Fruit fly (Drosophila melanogaster) whole organism, embryonic: Measurements from ENCODE around the gene mRpL35.

Experiments
- ATbp ChIP-seq: fragments of 200-800 bp; sonication (Bioruptor generic); optimal IDR thresholded peaks from 2 replicates; lab custom pipeline; 2017; ENCODE audit warnings: missing biosample characterization, mild to moderate bottlenecking, missing genetic modification characterization, missing genetic modification reagents
- Awh ChIP-seq: fragments of 200-800 bp; sonication (Bioruptor generic); IDR thresholded peaks from 2 replicates; pipeline ENCODE4, ENCODE4 v1.3.6; 2022; ENCODE audit warnings: missing biosample characterization, missing genetic modification characterization
- CG10147 ChIP-seq: fragments of 200-800 bp; sonication (Bioruptor generic); optimal IDR thresholded peaks from 2 replicates; lab custom pipeline; 2019; ENCODE audit warnings: missing biosample characterization, mild to moderate bottlenecking, missing genetic modification characterization, moderate library complexity
- CG10543 ChIP-seq: fragments of 200-800 bp; sonication (Bioruptor generic); optimal IDR thresholded peaks from 3 replicates; lab custom pipeline; 2017; ENCODE audit warnings: missing biosample characterization, mild to moderate bottlenecking, missing genetic modification characterization, moderate library complexity
- CG11723 ChIP-seq: fragments of 200-800 bp; sonication (Bioruptor generic); optimal IDR thresholded peaks from 2 replicates; lab custom pipeline; 2017; ENCODE audit warnings: missing biosample characterization, mild to moderate bottlenecking, missing genetic modification characterization
- CG12219 ChIP-seq: fragments of 200-800 bp; sonication (Bioruptor generic); optimal IDR thresholded peaks from 3 replicates; lab custom pipeline; 2018; ENCODE audit warnings: missing biosample characterization, mild to moderate bottlenecking, missing genetic modification characterization
- CG13296 ChIP-seq: fragments of 200-800 bp; sonication (Bioruptor generic); optimal IDR thresholded peaks from 3 replicates; lab custom pipeline; 2018; ENCODE audit warnings: missing biosample characterization, mild to moderate bottlenecking, missing genetic modification characterization
- CG14860 ChIP-seq: fragments of 200-800 bp; sonication (Bioruptor generic); IDR thresholded peaks from 3 replicates; pipeline ENCODE4 v1.3.6; 2022; ENCODE audit warnings: missing biosample characterization, missing genetic modification characterization; ENCODE audit not compliant: partially characterized antibody
- CG15011 ChIP-seq: fragments of 200-800 bp; sonication (Bioruptor generic); optimal IDR thresholded peaks from 3 replicates; lab custom pipeline; 2018; ENCODE audit warnings: missing biosample characterization, mild to moderate bottlenecking, missing genetic modification characterization
- CG15269 ChIP-seq: fragments of 200-800 bp; sonication (Bioruptor generic); optimal IDR thresholded peaks from 2 replicates; lab custom pipeline; 2018; ENCODE audit warnings: missing biosample characterization, mild to moderate bottlenecking, missing genetic modification characterization, moderate library complexity
- CG1792 ChIP-seq: fragments of 200-800 bp; sonication (Bioruptor generic); optimal IDR thresholded peaks from 2 replicates; lab custom pipeline; 2016; ENCODE audit warnings: missing biosample characterization, missing genetic modification characterization
- CG18262 ChIP-seq: fragments of 200-800 bp; optimal IDR thresholded peaks from 3 replicates; lab custom pipeline; 2019; ENCODE audit warnings: missing biosample characterization, mild to moderate bottlenecking, missing genetic modification characterization, moderate library complexity
- CG2712 ChIP-seq: fragments of 200-800 bp; optimal IDR thresholded peaks from 3 replicates; lab custom pipeline; 2019; ENCODE audit warnings: missing biosample characterization, mild to moderate bottlenecking, missing genetic modification characterization, moderate library complexity
- CG3065 ChIP-seq: fragments of 200-800 bp; sonication (Bioruptor generic); optimal IDR thresholded peaks from 2 replicates; lab custom pipeline; 2016; ENCODE audit warnings: missing biosample characterization, missing genetic modification characterization
- CG31365 ChIP-seq: fragments of 200-800 bp; sonication (Bioruptor generic); optimal IDR thresholded peaks from 2 replicates; lab custom pipeline; 2018; ENCODE audit warnings: missing biosample characterization, mild to moderate bottlenecking, missing genetic modification characterization
- CG3847 ChIP-seq: fragments of 200-800 bp; sonication (Bioruptor generic); IDR thresholded peaks from 2 replicates; pipeline ENCODE4 v1.3.6; 2022; ENCODE audit warnings: missing biosample characterization, missing genetic modification characterization
- CG4424 ChIP-seq: fragments of 200-800 bp; sonication (Bioruptor generic); optimal IDR thresholded peaks from 3 replicates; lab custom pipeline; 2016; ENCODE audit warnings: missing biosample characterization, missing genetic modification characterization
- CG5953 ChIP-seq: fragments of 200-800 bp; sonication (Bioruptor generic); IDR thresholded peaks from 2 replicates; pipeline ENCODE4 v1.3.6; 2022; ENCODE audit warnings: missing biosample characterization, missing genetic modification characterization
- CG7928 ChIP-seq: fragments of 200-800 bp; sonication (Bioruptor generic); optimal IDR thresholded peaks from 2 replicates; lab custom pipeline; 2017; ENCODE audit warnings: missing biosample characterization, mild to moderate bottlenecking, missing genetic modification characterization
- CG8281 ChIP-seq: fragments of 200-800 bp; sonication (Bioruptor generic); optimal IDR thresholded peaks from 2 replicates; lab custom pipeline; 2018; ENCODE audit warnings: missing biosample characterization, mild to moderate bottlenecking, missing genetic modification characterization, moderate library complexity
- CG8924 ChIP-seq: fragments of 200-800 bp; optimal IDR thresholded peaks from 3 replicates; lab custom pipeline; 2019; ENCODE audit warnings: missing biosample characterization, mild to moderate bottlenecking, missing genetic modification characterization, moderate library complexity
- CG9215 ChIP-seq: fragments of 200-800 bp; sonication (Bioruptor generic); IDR thresholded peaks from 2 replicates; pipeline ENCODE4 v1.3.6; 2022; ENCODE audit warnings: missing biosample characterization, missing genetic modification characterization
- CoRest ChIP-seq: fragments of 200-800 bp; sonication (Bioruptor generic); optimal IDR thresholded peaks from 3 replicates; lab custom pipeline; 2018; ENCODE audit warnings: missing biosample characterization, mild to moderate bottlenecking, missing genetic modification characterization, moderate library complexity
- Eip74EF ChIP-seq, 2 experiments: fragments of 200-800 bp in 1 of 2; fragments of >200 bp in 1 of 2; sonication (Bioruptor generic) in 1 of 2; optimal IDR thresholded peaks; 2 replicates each; lab custom pipeline; 2017 to 2019; ENCODE audit warnings: missing biosample characterization in 2 of 2, missing genetic modification characterization in 2 of 2, mild to moderate bottlenecking in 1 of 2, moderate library complexity in 1 of 2
- Elba2 ChIP-seq: fragments of 200-800 bp; sonication (Bioruptor generic); optimal IDR thresholded peaks from 3 replicates; lab custom pipeline; 2016; ENCODE audit warnings: missing biosample characterization, missing genetic modification characterization
- Ets65A ChIP-seq: fragments of 200-800 bp; sonication (Bioruptor generic); peaks from one replicate; lab custom pipeline; 2016; ENCODE audit warnings: missing biosample characterization, missing genetic modification characterization
- Ets97D ChIP-seq: fragments of 200-800 bp; sonication (Bioruptor generic); optimal IDR thresholded peaks from 3 replicates; lab custom pipeline; 2016; ENCODE audit warnings: missing biosample characterization, missing genetic modification characterization
- HLH4C ChIP-seq: fragments of 200-800 bp; sonication (Bioruptor generic); IDR thresholded peaks from 3 replicates; pipeline ENCODE4 v1.3.6; 2022; ENCODE audit warnings: missing biosample characterization, missing genetic modification characterization; ENCODE audit not compliant: partially characterized antibody
- Hand ChIP-seq: fragments of 200-800 bp; sonication (Bioruptor generic); optimal IDR thresholded peaks from 2 replicates; lab custom pipeline; 2017; ENCODE audit warnings: mild to moderate bottlenecking, missing biosample characterization, missing genetic modification reagents, missing genetic modification characterization
- Hr51 ChIP-seq, 2 experiments: fragments of 200-800 bp; sonication (Bioruptor generic); optimal IDR thresholded peaks; 2 replicates in 1 of 2; 3 replicates in 1 of 2; lab custom pipeline; 2016 to 2018; ENCODE audit warnings: missing biosample characterization in 2 of 2, missing genetic modification characterization in 2 of 2, mild to moderate bottlenecking in 1 of 2, moderate library complexity in 1 of 2
- Kr ChIP-seq: fragments of 200-800 bp; sonication (Bioruptor generic); optimal IDR thresholded peaks from 2 replicates; lab custom pipeline; 2017; ENCODE audit warnings: missing biosample characterization, mild to moderate bottlenecking, missing genetic modification characterization
- Lhr ChIP-seq: fragments of 200-800 bp; sonication (Bioruptor generic); optimal IDR thresholded peaks from 3 replicates; lab custom pipeline; 2017; ENCODE audit warnings: mild to moderate bottlenecking, missing biosample characterization, missing genetic modification reagents, missing genetic modification characterization
- Opbp ChIP-seq: fragments of 200-800 bp; sonication (Bioruptor generic); IDR thresholded peaks from 3 replicates; pipeline ENCODE4 v1.3.6; 2022; ENCODE audit warnings: missing biosample characterization, missing genetic modification characterization; ENCODE audit not compliant: partially characterized antibody
- PHDP ChIP-seq: fragments of 200-800 bp; sonication (Bioruptor generic); optimal IDR thresholded peaks from 3 replicates; lab custom pipeline; 2018; ENCODE audit warnings: missing biosample characterization, mild to moderate bottlenecking, missing genetic modification characterization, moderate library complexity
- TFAM ChIP-seq: fragments of 200-800 bp; sonication (Bioruptor generic); optimal IDR thresholded peaks from 2 replicates; lab custom pipeline; 2017; ENCODE audit warnings: missing biosample characterization, missing genetic modification characterization, inconsistent platforms
- Tbp ChIP-seq: fragments of >200 bp; optimal IDR thresholded peaks from 2 replicates; lab custom pipeline; 2018; ENCODE audit warnings: missing biosample characterization, missing genetic modification characterization
- aop ChIP-seq: fragments of 200-800 bp; sonication (Bioruptor generic); IDR thresholded peaks from 2 replicates; pipeline ENCODE4 v1.3.6; 2022; ENCODE audit warnings: missing biosample characterization, missing genetic modification characterization
- az2 ChIP-seq: fragments of 200-800 bp; sonication (Bioruptor generic); optimal IDR thresholded peaks from 3 replicates; lab custom pipeline; 2016; ENCODE audit warnings: missing biosample characterization, missing genetic modification characterization
- bcd ChIP-seq: fragments of 200-800 bp; sonication (Bioruptor generic); optimal IDR thresholded peaks from 2 replicates; lab custom pipeline; 2017; ENCODE audit warnings: missing biosample characterization, mild to moderate bottlenecking, missing genetic modification characterization
- bigmax ChIP-seq: fragments of 200-800 bp; sonication (Bioruptor generic); optimal IDR thresholded peaks from 2 replicates; lab custom pipeline; 2018; ENCODE audit warnings: missing biosample characterization, mild to moderate bottlenecking, missing genetic modification characterization
- br ChIP-seq: fragments of >200 bp; optimal IDR thresholded peaks from 2 replicates; lab custom pipeline; 2017
- crol ChIP-seq: fragments of 200-800 bp; sonication (Bioruptor generic); IDR thresholded peaks from 2 replicates; pipeline ENCODE4 v1.3.6; 2022; ENCODE audit warnings: missing biosample characterization, missing genetic modification characterization
- gsb ChIP-seq: fragments of 200-800 bp; sonication (Bioruptor generic); IDR thresholded peaks from 2 replicates; pipeline ENCODE4 v1.3.6; 2022; ENCODE audit warnings: missing biosample characterization, missing genetic modification characterization
- gt ChIP-seq: fragments of 200-800 bp; sonication (Bioruptor generic); IDR thresholded peaks from 2 replicates; pipeline ENCODE4 v1.3.6; 2022; ENCODE audit warnings: missing biosample characterization, missing genetic modification characterization
- insv ChIP-seq, 2 experiments: fragments of 200-800 bp; sonication (Bioruptor generic); optimal IDR thresholded peaks; 3 replicates each; lab custom pipeline; 2016 to 2018; ENCODE audit warnings: missing biosample characterization in 2 of 2, missing genetic modification characterization in 2 of 2
- pho ChIP-seq: fragments of 200-800 bp; sonication (Bioruptor generic); optimal IDR thresholded peaks from 2 replicates; lab custom pipeline; 2016; ENCODE audit warnings: missing biosample characterization, missing genetic modification characterization
- phol ChIP-seq: fragments of 200-800 bp; sonication (Bioruptor generic); optimal IDR thresholded peaks from 3 replicates; lab custom pipeline; 2018; ENCODE audit warnings: missing biosample characterization, mild to moderate bottlenecking, missing genetic modification characterization, moderate library complexity
- tap ChIP-seq: fragments of 200-800 bp; optimal IDR thresholded peaks from 3 replicates; lab custom pipeline; 2019; ENCODE audit warnings: missing biosample characterization, mild to moderate bottlenecking, missing genetic modification characterization, moderate library complexity
- tin ChIP-seq: fragments of 200-800 bp; sonication (Bioruptor generic); optimal IDR thresholded peaks from 3 replicates; lab custom pipeline; 2016; ENCODE audit warnings: missing biosample characterization, missing genetic modification characterization
- trem ChIP-seq: fragments of 200-800 bp; optimal IDR thresholded peaks from 3 replicates; lab custom pipeline; 2019; ENCODE audit warnings: missing biosample characterization, mild to moderate bottlenecking, missing genetic modification characterization, moderate library complexity

mRpL35 gene

DNA sequence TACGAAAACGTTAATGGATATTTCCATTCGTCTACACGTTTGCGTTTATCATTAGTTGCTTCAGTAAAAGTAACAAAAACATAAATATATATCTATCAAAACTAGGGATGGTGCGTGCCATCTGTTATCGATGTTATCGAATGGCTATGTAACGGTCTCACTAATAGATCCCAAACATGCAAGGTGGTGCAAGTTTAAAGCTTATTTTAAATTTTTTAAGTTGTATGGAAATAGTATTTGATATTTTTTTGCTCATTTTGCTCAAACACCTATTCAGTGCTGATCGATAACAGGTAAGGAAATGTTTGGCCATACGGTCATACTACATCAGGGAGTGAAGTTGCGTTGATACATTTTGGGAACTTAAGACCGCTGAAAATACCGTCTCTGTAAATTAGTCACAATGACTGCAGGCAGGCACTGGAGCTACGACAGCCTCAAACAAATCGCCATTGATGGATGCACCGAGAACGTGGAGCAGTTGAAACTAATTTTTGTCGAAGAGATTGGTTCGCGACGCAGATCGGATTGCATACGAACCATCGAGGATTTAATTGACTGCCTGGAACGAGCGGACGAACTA lies 10.9 kb downstream of the mRpL35 start, which contains the start of the genes CG45099, CG6015, pit and Fadd (continued):
- TF ChIP-seq TFAM (GFP tag; lab: Kevin White, UChicago) (no peak), insv (GFP tag; optimal IDR thresholded peaks at IDR 0.05; lab: Kevin White, UChicago) (peak in 1 of 2 experiments; percentile 17), crol (no peak), tap (tag; lab: Kevin White, UChicago) (no peak), Opbp (0 out of 3 replicates have a peak, but pooled peaks have one; percentile 45), CG8924 (tag; lab: Kevin White, UChicago) (peak; percentile 36), Hr51 (GFP tag; optimal IDR thresholded peaks at IDR 0.05; lab: Kevin White, UChicago) (no peak), bcd (GFP tag; lab: Kevin White, UChicago) (no peak), az2 (no peak), aop (GFP tag; lab: Robert Waterston, UW) (no peak), trem (tag; lab: Kevin White, UChicago) (peak; percentile 62), CG10147 (GFP tag; lab: Kevin White, UChicago) (no peak), ATbp (no peak), Elba2 (GFP tag; lab: Kevin White, UChicago) (no peak), HLH4C (peak; percentile 74), CG12219 (no peak), Awh (GFP tag; lab: Robert Waterston, UW) (no peak), CG18262 (tag; lab: Kevin White, UChicago) (no peak), Ets65A (peak; percentile 22), CoRest (tag; lab: Kevin White, UChicago) (no peak), Tbp (GFP tag; lab: Kevin White, UChicago) (no peak), CG3065 (no peak), CG14860 (GFP tag; lab: Robert Waterston, UW) (peak; percentile 65; the same call in 2 of the 3 replicates), CG13296 (GFP tag; lab: Kevin White, UChicago) (no peak), gt (GFP tag; lab: Robert Waterston, UW) (no peak), CG5953 (GFP tag; lab: Robert Waterston, UW) (no peak), br (lab: Kevin White, UChicago) (no peak), PHDP (tag; lab: Kevin White, UChicago) (no peak), Eip74EF (GFP tag; optimal IDR thresholded peaks at IDR 0.05; lab: Kevin White, UChicago) (no peak), Ets97D (GFP tag; lab: Kevin White, UChicago) (peak; percentile 63), CG11723 (no peak), tin (GFP tag; lab: Kevin White, UChicago) (no peak), Kr (GFP tag; lab: Kevin White, UChicago) (no peak), gsb (no peak), CG3847 (GFP tag; lab: Robert Waterston, UW) (peak; percentile 28; the same call in 1 of the 2 replicates), CG2712 (tag; lab: Kevin White, UChicago) (peak; percentile 7), CG15011 (GFP tag; lab: Kevin White, UChicago) (no peak), CG7928 (GFP tag; lab: Kevin White, UChicago) (peak; percentile 64), CG4424 (no peak), Lhr (GFP tag; lab: Kevin White, UChicago) (no peak), CG1792 (GFP tag; lab: Kevin White, UChicago) (no peak), Hand (GFP tag; lab: Kevin White, UChicago) (no peak), phol (tag; lab: Kevin White, UChicago) (peak; percentile 41), bigmax (GFP tag; lab: Kevin White, UChicago) (no peak), CG10543 (GFP tag; lab: Kevin White, UChicago) (no peak), pho (no peak), CG15269 (tag; lab: Kevin White, UChicago) (no peak), CG9215 (GFP tag; lab: Robert Waterston, UW) (no peak), CG8281 (tag; lab: Kevin White, UChicago) (no peak), CG31365 (no peak)
